Worm (Caenorhabditis elegans) whole organism, midembryonic: ENCODE results near the gene Y51H4A.23.
A peak's percentile ranks its signal among the peaks of the same experiment; 100 is the strongest.
"Not testable (repeated sequence)": the region's sequence is repeated elsewhere in the genome, so short reads cannot be mapped to it uniquely, and the experiment has no call there.

Source experiments
- T22C8.4 ChIP-seq: fragments of 200-800 bp; sonication (Bioruptor generic); IDR thresholded peaks from 2 replicates; pipeline ENCODE4 v1.3.6; 2022; ENCODE audit warnings: missing genetic modification characterization, missing compliant biosample characterization
- cog-1 ChIP-seq: sonication (generic microtip); optimal IDR thresholded peaks from 2 replicates; lab custom pipeline; 2016; ENCODE audit warnings: missing genetic modification characterization, missing compliant biosample characterization
- flt-1 ChIP-seq: fragments of 200-800 bp; sonication (Bioruptor generic); IDR thresholded peaks from 2 replicates; pipeline ENCODE4 v1.3.6; 2022; ENCODE audit warnings: missing genetic modification characterization, missing compliant biosample characterization
- tab-1 ChIP-seq: fragments of 200-800 bp; sonication (Bioruptor generic); IDR thresholded peaks from 2 replicates; pipeline ENCODE4 v1.3.6; 2022; ENCODE audit warnings: missing genetic modification characterization, missing compliant biosample characterization

ce11 chrIV:16681812-16682211 is 40.9 kb upstream of the Y51H4A.23 start:
- not testable (repeated sequence) for TF ChIP-seq flt-1 (GFP tag; lab: Robert Waterston, UW); cog-1; T22C8.4 (GFP tag; lab: Robert Waterston, UW)
- TF ChIP-seq tab-1 (GFP tag; lab: Robert Waterston, UW) = peak; percentile 64; the same call in 1 of the 2 replicates
